Fruit fly (Drosophila melanogaster): ENCODE measurements around the gene CG15803.

Gene CG15803

DNA sequence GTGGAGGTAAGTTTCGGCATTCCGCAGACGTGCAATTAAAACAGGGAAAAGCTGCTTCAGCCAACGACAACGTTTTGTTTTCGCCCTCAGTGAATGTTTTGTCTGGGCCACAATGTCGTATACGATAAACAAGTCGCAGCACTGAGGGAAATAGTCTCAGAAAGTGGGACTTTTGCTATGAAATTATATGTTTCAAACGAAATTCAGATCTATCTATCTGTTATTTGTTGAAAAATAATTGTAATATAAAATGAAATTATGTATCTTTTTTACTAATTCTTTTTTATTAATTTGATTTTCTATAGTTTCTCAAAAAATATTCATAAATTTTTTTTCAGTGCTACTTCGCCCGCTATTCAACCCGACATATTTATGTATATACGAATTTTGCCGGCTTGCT lies 32.9 kb upstream of the CG15803 start (continued):
- TF ChIP-seq pdm3 (GFP tag; optimal IDR thresholded peaks at IDR 0.05) (peak; percentile 46), dac (GFP tag; optimal IDR thresholded peaks at IDR 0.05) (no peak), CG32006 (GFP tag; optimal IDR thresholded peaks at IDR 0.05) (no peak), CG9139 (GFP tag; optimal IDR thresholded peaks at IDR 0.05) (peak; percentile 42), CG10631 (GFP tag; optimal IDR thresholded peaks at IDR 0.05) (no peak), vri (GFP tag; optimal IDR thresholded peaks at IDR 0.05) (peak; percentile 38), net (GFP tag; optimal IDR thresholded peaks at IDR 0.05) (peak; percentile 73), CG10669 (GFP tag; optimal IDR thresholded peaks at IDR 0.05) (no peak), fd59A (GFP tag; optimal IDR thresholded peaks at IDR 0.05) (peak; percentile 42), CG11294 (GFP tag; IDR thresholded peaks at IDR 0.05) (0 out of 2 replicates have a peak, but pooled peaks have one; percentile 24), CG8632 (GFP tag; optimal IDR thresholded peaks at IDR 0.05) (peak; percentile 75), CG1621 (tag; optimal IDR thresholded peaks at IDR 0.05) (peak; percentile 38), CG6792 (GFP tag; optimal IDR thresholded peaks at IDR 0.05) (peak; percentile 72), CG15336 (GFP tag; IDR thresholded peaks at IDR 0.05) (peak; percentile 88), Smox (GFP tag; optimal IDR thresholded peaks at IDR 0.05) (peak; percentile 69), CG8319 (GFP tag; optimal IDR thresholded peaks at IDR 0.05) (peak; percentile 15), CG4318 (GFP tag; optimal IDR thresholded peaks at IDR 0.05) (peak; percentile 34), fkh (GFP tag; optimal IDR thresholded peaks at IDR 0.05) (no peak), Sox14 (GFP tag; optimal IDR thresholded peaks at IDR 0.05) (no peak), eg (GFP tag; IDR thresholded peaks at IDR 0.05) (peak; percentile 76), Sox15 (GFP tag; optimal IDR thresholded peaks at IDR 0.05) (peak; percentile 39), cyc (GFP tag; optimal IDR thresholded peaks at IDR 0.05) (no peak), spab (GFP tag; optimal IDR thresholded peaks at IDR 0.05) (peak; percentile 41), Hr4 (GFP tag; optimal IDR thresholded peaks at IDR 0.05) (no peak), lz (GFP tag; optimal IDR thresholded peaks at IDR 0.05) (peak; percentile 47), Ets96B (tag; optimal IDR thresholded peaks at IDR 0.05) (no peak), CG11902 (GFP tag; optimal IDR thresholded peaks at IDR 0.05) (peak; percentile 14), CG3032 (tag; optimal IDR thresholded peaks at IDR 0.05) (peak; percentile 50), CG6276 (GFP tag; optimal IDR thresholded peaks at IDR 0.05) (no peak), Hr39 (GFP tag; optimal IDR thresholded peaks at IDR 0.05) (peak; percentile 58), Hr38 (GFP tag; optimal IDR thresholded peaks at IDR 0.05) (no peak)

DNA sequence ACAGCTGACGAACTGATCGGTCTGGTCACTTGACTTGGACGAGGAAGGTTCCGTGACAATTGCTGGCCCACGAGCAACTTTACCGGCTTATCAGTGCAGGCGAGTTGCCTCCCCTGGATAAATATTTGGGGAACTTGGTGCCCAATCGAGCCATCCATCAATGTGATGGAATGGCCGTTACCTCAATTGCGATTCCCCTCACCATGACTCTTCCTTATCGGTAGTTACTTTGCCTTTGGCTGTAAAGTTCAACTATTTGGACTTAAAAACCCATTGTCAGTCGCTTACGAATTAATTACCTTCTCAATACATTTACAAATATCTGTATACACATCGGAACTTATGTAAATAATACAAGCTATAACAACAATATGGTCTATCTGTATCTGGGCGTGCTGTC lies 29.3 kb upstream of the CG15803 start, which contains the start of gene Vha100-4:
Gene Vha100-4 (minus strand): TSS at position 16 of the 400 bp plus-strand sequence.
- TF ChIP-seq CG34406 (GFP tag; optimal IDR thresholded peaks at IDR 0.05) (no peak), Lpt (GFP tag; optimal IDR thresholded peaks at IDR 0.05) (no peak), CG8119 (GFP tag; IDR thresholded peaks at IDR 0.05) (no peak), lz (GFP tag; optimal IDR thresholded peaks at IDR 0.05) (no peak), Smox (GFP tag; optimal IDR thresholded peaks at IDR 0.05) (no peak), Sox102F (GFP tag; optimal IDR thresholded peaks at IDR 0.05) (no peak), CG9139 (GFP tag; optimal IDR thresholded peaks at IDR 0.05) (no peak), CG8319 (GFP tag; optimal IDR thresholded peaks at IDR 0.05) (no peak), salr (GFP tag; optimal IDR thresholded peaks at IDR 0.05) (no peak), fkh (GFP tag; optimal IDR thresholded peaks at IDR 0.05) (no peak), CG32006 (GFP tag; optimal IDR thresholded peaks at IDR 0.05) (no peak)

DNA sequence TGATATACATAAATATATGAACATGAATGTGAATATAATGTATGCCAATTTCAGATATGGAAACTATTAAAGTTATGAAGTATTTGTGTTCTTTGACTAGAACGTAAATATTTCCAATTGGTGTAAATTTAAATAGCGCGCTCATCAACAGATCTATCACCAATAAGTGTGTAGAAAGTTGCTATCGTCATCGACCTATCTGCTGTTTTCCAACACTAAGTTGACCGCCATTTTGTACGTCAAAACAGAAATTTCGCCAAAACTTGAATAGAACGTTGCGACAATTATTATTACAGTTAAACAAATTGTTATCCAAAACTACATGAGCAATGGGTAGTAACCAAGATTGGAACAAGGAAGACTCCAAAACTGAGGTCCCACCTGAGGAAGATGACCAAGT lies 25.1 kb upstream of the CG15803 start, which contains the start of gene cona:
Gene cona (plus strand): TSS at position 236 of the 400 bp plus-strand sequence.
- TF ChIP-seq OdsH (GFP tag; optimal IDR thresholded peaks at IDR 0.05) (no peak), Ets96B (tag; optimal IDR thresholded peaks at IDR 0.05) (no peak), CG4318 (GFP tag; optimal IDR thresholded peaks at IDR 0.05) (no peak), CG6808 (GFP tag; optimal IDR thresholded peaks at IDR 0.05) (no peak), fd59A (GFP tag; optimal IDR thresholded peaks at IDR 0.05) (no peak), cyc (GFP tag; optimal IDR thresholded peaks at IDR 0.05) (no peak), spab (GFP tag; optimal IDR thresholded peaks at IDR 0.05) (no peak), CG10669 (GFP tag; optimal IDR thresholded peaks at IDR 0.05) (no peak), esn (GFP tag; optimal IDR thresholded peaks at IDR 0.05) (no peak), CG9139 (GFP tag; optimal IDR thresholded peaks at IDR 0.05) (no peak), net (GFP tag; optimal IDR thresholded peaks at IDR 0.05) (no peak), Smox (GFP tag; optimal IDR thresholded peaks at IDR 0.05) (no peak), CG8119 (GFP tag; IDR thresholded peaks at IDR 0.05) (no peak), lz (GFP tag; optimal IDR thresholded peaks at IDR 0.05) (no peak), Gug (GFP tag; IDR thresholded peaks at IDR 0.05) (no peak), Ets21C (GFP tag; optimal IDR thresholded peaks at IDR 0.05) (no peak), Lpt (GFP tag; optimal IDR thresholded peaks at IDR 0.05) (no peak)
